Fruit fly (Drosophila melanogaster) whole organism, embryonic: Measurements from ENCODE around the gene wapl.

Experiments
- CG10147 ChIP-seq: fragments of 200-800 bp; sonication (Bioruptor generic); optimal IDR thresholded peaks from 2 replicates; lab custom pipeline; 2019; ENCODE audit warnings: missing biosample characterization, mild to moderate bottlenecking, missing genetic modification characterization, moderate library complexity
- CG10209 ChIP-seq: fragments of 200-800 bp; sonication (Bioruptor generic); optimal IDR thresholded peaks from 3 replicates; lab custom pipeline; 2017; ENCODE audit warnings: missing biosample characterization, mild to moderate bottlenecking, missing genetic modification characterization, missing genetic modification reagents
- CG10543 ChIP-seq: fragments of 200-800 bp; sonication (Bioruptor generic); optimal IDR thresholded peaks from 3 replicates; lab custom pipeline; 2017; ENCODE audit warnings: missing biosample characterization, mild to moderate bottlenecking, missing genetic modification characterization, moderate library complexity
- CG11695 ChIP-seq: fragments of 200-800 bp; sonication (Bioruptor generic); IDR thresholded peaks from 3 replicates; pipeline ENCODE4 v1.3.6; 2022; ENCODE audit warnings: missing biosample characterization, missing genetic modification characterization
- CG13624 ChIP-seq: fragments of 200-800 bp; sonication (Bioruptor generic); optimal IDR thresholded peaks from 2 replicates; lab custom pipeline; 2016; ENCODE audit warnings: missing biosample characterization, missing genetic modification characterization
- CG15696 ChIP-seq: fragments of 200-800 bp; sonication (Bioruptor generic); optimal IDR thresholded peaks from 2 replicates; lab custom pipeline; 2019; ENCODE audit warnings: missing biosample characterization, mild to moderate bottlenecking, missing genetic modification characterization, moderate library complexity
- CG16779 ChIP-seq: fragments of 200-800 bp; sonication (Bioruptor generic); IDR thresholded peaks from 2 replicates; pipeline ENCODE4 v1.3.6; 2022; ENCODE audit warnings: missing biosample characterization, missing genetic modification characterization
- CG17361 ChIP-seq: fragments of 200-800 bp; sonication (Bioruptor generic); IDR thresholded peaks from 3 replicates; pipeline ENCODE4 v1.3.6; 2022; ENCODE audit warnings: missing biosample characterization, missing genetic modification characterization
- CG18599 ChIP-seq: fragments of 200-800 bp; sonication (Bioruptor generic); optimal IDR thresholded peaks from 3 replicates; lab custom pipeline; 2017; ENCODE audit warnings: missing biosample characterization, missing genetic modification characterization, mild to moderate bottlenecking, moderate library complexity, missing genetic modification reagents
- CG2116 ChIP-seq: fragments of 200-800 bp; sonication (Bioruptor generic); optimal IDR thresholded peaks from 3 replicates; lab custom pipeline; 2018; ENCODE audit warnings: missing biosample characterization, mild to moderate bottlenecking, missing genetic modification characterization
- CG34224 ChIP-seq: fragments of 200-800 bp; sonication (Bioruptor generic); IDR thresholded peaks from 3 replicates; pipeline ENCODE4 v1.3.6; 2022; ENCODE audit warnings: missing biosample characterization, missing genetic modification characterization; ENCODE audit not compliant: partially characterized antibody
- CG4617 ChIP-seq: fragments of 200-800 bp; sonication (Bioruptor generic); optimal IDR thresholded peaks from 3 replicates; lab custom pipeline; 2016; ENCODE audit warnings: missing biosample characterization, missing genetic modification characterization, borderline replicate concordance
- CG6765 ChIP-seq: fragments of 200-800 bp; sonication (Bioruptor generic); optimal IDR thresholded peaks from 3 replicates; lab custom pipeline; 2017; ENCODE audit warnings: missing biosample characterization, mild to moderate bottlenecking, missing genetic modification characterization
- CG7745 ChIP-seq: fragments of 200-800 bp; sonication (Bioruptor generic); optimal IDR thresholded peaks from 2 replicates; lab custom pipeline; 2018; ENCODE audit warnings: missing biosample characterization, mild to moderate bottlenecking, missing genetic modification characterization, moderate library complexity
- CG8388 ChIP-seq: fragments of 200-800 bp; sonication (Bioruptor generic); optimal IDR thresholded peaks from 2 replicates; lab custom pipeline; 2019; ENCODE audit warnings: missing biosample characterization, mild to moderate bottlenecking, missing genetic modification characterization, moderate library complexity
- CG8924 ChIP-seq: fragments of 200-800 bp; optimal IDR thresholded peaks from 3 replicates; lab custom pipeline; 2019; ENCODE audit warnings: missing biosample characterization, mild to moderate bottlenecking, missing genetic modification characterization, moderate library complexity
- Dek ChIP-seq: fragments of 200-800 bp; sonication (Bioruptor generic); optimal IDR thresholded peaks from 3 replicates; lab custom pipeline; 2019; ENCODE audit warnings: missing biosample characterization, mild to moderate bottlenecking, missing genetic modification characterization, moderate library complexity
- Drgx ChIP-seq: fragments of 200-800 bp; sonication (Bioruptor generic); IDR thresholded peaks from 2 replicates; pipeline ENCODE4 v1.3.6; 2022; ENCODE audit warnings: missing biosample characterization, missing genetic modification characterization
- Eip74EF ChIP-seq, 2 experiments: fragments of 200-800 bp in 1 of 2; fragments of >200 bp in 1 of 2; sonication (Bioruptor generic) in 1 of 2; optimal IDR thresholded peaks; 2 replicates each; lab custom pipeline; 2017 to 2019; ENCODE audit warnings: missing biosample characterization in 2 of 2, missing genetic modification characterization in 2 of 2, mild to moderate bottlenecking in 1 of 2, moderate library complexity in 1 of 2
- HHEX ChIP-seq: fragments of 200-800 bp; sonication (Bioruptor generic); optimal IDR thresholded peaks from 3 replicates; lab custom pipeline; 2017; ENCODE audit warnings: missing biosample characterization, mild to moderate bottlenecking, missing genetic modification characterization, missing genetic modification reagents
- Hr3 ChIP-seq: fragments of 200-800 bp; sonication (Bioruptor generic); optimal IDR thresholded peaks from 3 replicates; lab custom pipeline; 2016; ENCODE audit warnings: missing biosample characterization, missing genetic modification characterization
- Hsf ChIP-seq: fragments of 200-800 bp; sonication (Bioruptor generic); optimal IDR thresholded peaks from 3 replicates; lab custom pipeline; 2016; ENCODE audit warnings: missing biosample characterization, missing genetic modification characterization
- MBD-R2 ChIP-seq: fragments of 200-800 bp; sonication (Bioruptor generic); IDR thresholded peaks from 2 replicates; pipeline ENCODE4 v1.3.6; 2022; ENCODE audit warnings: missing biosample characterization, missing genetic modification characterization
- MESR4 ChIP-seq: fragments of 200-800 bp; sonication (Bioruptor generic); optimal IDR thresholded peaks from 2 replicates; lab custom pipeline; 2018; ENCODE audit warnings: missing biosample characterization, mild to moderate bottlenecking, missing genetic modification characterization, moderate library complexity
- NK7.1 ChIP-seq: fragments of 200-800 bp; sonication (Bioruptor generic); optimal IDR thresholded peaks from 3 replicates; lab custom pipeline; 2016; ENCODE audit warnings: missing biosample characterization, missing genetic modification characterization
- Nf-YB ChIP-seq: fragments of 200-800 bp; sonication (Bioruptor generic); optimal IDR thresholded peaks from 3 replicates; lab custom pipeline; 2019; ENCODE audit warnings: missing biosample characterization, mild to moderate bottlenecking, missing genetic modification characterization, moderate library complexity
- Pdp1 ChIP-seq, 2 experiments: fragments of 200-800 bp; sonication (Bioruptor generic); optimal IDR thresholded peaks; 3 replicates each; lab custom pipeline; 2016; ENCODE audit warnings: missing biosample characterization in 2 of 2, missing genetic modification characterization in 2 of 2, mild to moderate bottlenecking in 1 of 2, moderate library complexity in 1 of 2
- Rfx ChIP-seq: fragments of 200-800 bp; sonication (Bioruptor generic); IDR thresholded peaks from 2 replicates; pipeline ENCODE4 v1.3.6; 2022; ENCODE audit warnings: missing biosample characterization, missing genetic modification characterization
- Sox102F ChIP-seq: fragments of 200-800 bp; sonication (Bioruptor generic); optimal IDR thresholded peaks from 2 replicates; lab custom pipeline; 2018; ENCODE audit warnings: missing biosample characterization, mild to moderate bottlenecking, missing genetic modification characterization, moderate library complexity
- az2 ChIP-seq: fragments of 200-800 bp; sonication (Bioruptor generic); optimal IDR thresholded peaks from 3 replicates; lab custom pipeline; 2016; ENCODE audit warnings: missing biosample characterization, missing genetic modification characterization
- dmrt99B ChIP-seq: fragments of 200-800 bp; sonication (Bioruptor generic); optimal IDR thresholded peaks from 2 replicates; lab custom pipeline; 2018; ENCODE audit warnings: missing biosample characterization, mild to moderate bottlenecking, missing genetic modification characterization, moderate library complexity
- ems ChIP-seq: fragments of 200-800 bp; sonication (Bioruptor generic); optimal IDR thresholded peaks from 3 replicates; lab custom pipeline; 2016; ENCODE audit warnings: missing biosample characterization, missing genetic modification characterization
- fd64A ChIP-seq: fragments of 200-800 bp; sonication (Bioruptor generic); optimal IDR thresholded peaks from 3 replicates; lab custom pipeline; 2018; ENCODE audit warnings: missing biosample characterization, mild to moderate bottlenecking, missing genetic modification characterization
- fd96Cb ChIP-seq: fragments of 200-800 bp; sonication (Bioruptor generic); optimal IDR thresholded peaks from 2 replicates; lab custom pipeline; 2018; ENCODE audit warnings: missing biosample characterization, mild to moderate bottlenecking, missing genetic modification characterization, moderate library complexity
- gce ChIP-seq: fragments of 200-800 bp; sonication (Bioruptor generic); IDR thresholded peaks from 3 replicates; pipeline ENCODE4 v1.3.6; 2022; ENCODE audit warnings: missing biosample characterization, missing genetic modification characterization
- hth ChIP-seq: fragments of >200 bp; optimal IDR thresholded peaks from 2 replicates; lab custom pipeline; 2017; ENCODE audit warnings: inconsistent platforms
- ken ChIP-seq: fragments of 200-800 bp; sonication (Bioruptor generic); IDR thresholded peaks from 3 replicates; pipeline ENCODE4 v1.3.6; 2022; ENCODE audit warnings: missing biosample characterization, missing genetic modification characterization
- lab ChIP-seq: fragments of 200-800 bp; sonication (Bioruptor generic); optimal IDR thresholded peaks from 3 replicates; lab custom pipeline; 2017; ENCODE audit warnings: missing biosample characterization, missing genetic modification characterization, mild to moderate bottlenecking, moderate library complexity, missing genetic modification reagents
- mam ChIP-seq: fragments of 200-800 bp; sonication (Bioruptor generic); optimal IDR thresholded peaks from 3 replicates; lab custom pipeline; 2016; ENCODE audit warnings: missing biosample characterization, missing genetic modification characterization
- mirr ChIP-seq: fragments of 200-800 bp; sonication (Bioruptor generic); optimal IDR thresholded peaks from 3 replicates; lab custom pipeline; 2018; ENCODE audit warnings: missing biosample characterization, mild to moderate bottlenecking, missing genetic modification characterization
- pb ChIP-seq: fragments of 200-800 bp; sonication (Bioruptor generic); optimal IDR thresholded peaks from 3 replicates; lab custom pipeline; 2016; ENCODE audit warnings: missing biosample characterization, missing genetic modification characterization
- sd ChIP-seq: fragments of 200-800 bp; sonication (Bioruptor generic); optimal IDR thresholded peaks from 3 replicates; lab custom pipeline; 2018; ENCODE audit warnings: missing biosample characterization, mild to moderate bottlenecking, missing genetic modification characterization, moderate library complexity
- ssp ChIP-seq: fragments of 200-800 bp; sonication (Bioruptor generic); IDR thresholded peaks from 2 replicates; pipeline ENCODE4 v1.3.6; 2022; ENCODE audit warnings: missing biosample characterization, missing genetic modification characterization
- stwl ChIP-seq: fragments of 200-800 bp; sonication (Bioruptor generic); optimal IDR thresholded peaks from 3 replicates; lab custom pipeline; 2018; ENCODE audit warnings: missing biosample characterization, mild to moderate bottlenecking, missing genetic modification characterization, moderate library complexity
- sug ChIP-seq: fragments of 200-800 bp; optimal IDR thresholded peaks from 2 replicates; lab custom pipeline; 2019; ENCODE audit warnings: missing biosample characterization, mild to moderate bottlenecking, missing genetic modification characterization, moderate library complexity
- tap ChIP-seq: fragments of 200-800 bp; optimal IDR thresholded peaks from 3 replicates; lab custom pipeline; 2019; ENCODE audit warnings: missing biosample characterization, mild to moderate bottlenecking, missing genetic modification characterization, moderate library complexity

Gene wapl

DNA sequence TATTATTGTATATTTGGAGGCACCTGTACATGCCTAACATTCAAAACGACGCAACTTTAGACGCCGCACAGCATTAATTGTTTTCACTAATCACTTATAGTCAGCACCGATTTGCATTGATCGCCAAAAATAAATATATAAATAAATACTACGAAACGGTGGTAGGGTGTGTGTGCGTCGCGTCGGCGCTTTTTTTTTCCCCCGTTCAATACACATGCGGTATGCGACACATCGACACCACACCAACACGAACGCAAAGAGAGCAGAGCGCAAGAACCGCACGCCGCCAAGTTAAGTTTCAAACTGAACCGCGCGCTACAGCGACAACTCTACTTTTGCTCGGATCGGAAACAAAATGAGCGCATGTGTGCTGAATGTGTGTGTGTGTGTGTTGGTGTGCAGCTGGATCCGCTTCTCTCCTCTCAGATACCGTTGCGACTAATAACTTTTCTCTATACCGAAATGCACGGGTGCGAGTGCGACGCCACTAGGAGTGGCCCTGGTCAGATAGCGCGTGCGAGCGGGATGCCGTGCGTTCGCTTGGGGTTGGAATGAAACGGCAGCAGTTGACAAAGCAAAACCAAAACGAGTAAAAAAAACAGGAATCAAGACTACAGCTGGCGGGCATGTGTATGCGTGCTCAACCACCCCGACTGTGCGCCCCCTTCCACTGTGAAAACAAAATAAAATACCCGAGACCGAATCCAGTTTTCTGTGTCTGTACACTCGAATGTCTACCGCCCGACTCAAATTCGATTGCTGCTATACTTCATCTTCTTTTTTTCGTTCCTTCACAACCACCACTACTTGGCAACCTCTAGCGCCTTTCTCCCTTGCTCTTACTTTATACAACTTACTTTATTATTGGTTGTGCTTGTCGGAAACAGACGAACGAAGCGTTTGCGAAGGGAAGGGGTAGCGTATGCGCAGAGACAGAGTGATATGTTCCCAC, 35.5 kb downstream of the wapl start, which contains the start of gene ph-d (continued):
- TF ChIP-seq mirr (GFP tag; lab: Kevin White, UChicago) (peak; percentile 76), Eip74EF (GFP tag; optimal IDR thresholded peaks at IDR 0.05; lab: Kevin White, UChicago) (no peak), az2 (GFP tag; lab: Kevin White, UChicago) (peak; percentile 40), CG10543 (GFP tag; lab: Kevin White, UChicago) (peak; percentile 89), Sox102F (peak; percentile 61), CG2116 (GFP tag; lab: Kevin White, UChicago) (peak; percentile 47), hth (lab: Kevin White, UChicago) (no peak), Drgx (GFP tag; lab: Robert Waterston, UW) (peak; percentile 91), CG4617 (no peak), CG6765 (GFP tag; lab: Kevin White, UChicago) (no peak), MESR4 (GFP tag; lab: Kevin White, UChicago) (peak; percentile 7), Hsf (peak; percentile 29), CG7745 (tag; lab: Kevin White, UChicago) (no peak), fd96Cb (tag; lab: Kevin White, UChicago) (peak; percentile 50), ssp (GFP tag; lab: Robert Waterston, UW) (peak; percentile 24; the same call in 1 of the 2 replicates), Nf-YB (GFP tag; lab: Kevin White, UChicago) (peak; percentile 95), CG15696 (tag; lab: Kevin White, UChicago) (peak; percentile 20), CG11695 (GFP tag; lab: Robert Waterston, UW) (peak; percentile 36; the same call in 1 of the 3 replicates), Dek (tag; lab: Kevin White, UChicago) (peak; percentile 29), fd64A (no peak), CG13624 (GFP tag; lab: Kevin White, UChicago) (no peak), MBD-R2 (peak; percentile 18; the same call in 1 of the 2 replicates), HHEX (GFP tag; lab: Kevin White, UChicago) (peak; percentile 63), Rfx (GFP tag; lab: Robert Waterston, UW) (peak; percentile 48), CG8388 (GFP tag; lab: Kevin White, UChicago) (no peak), lab (peak; percentile 47), tap (tag; lab: Kevin White, UChicago) (peak; percentile 18), CG18599 (GFP tag; lab: Kevin White, UChicago) (peak; percentile 58), mam (GFP tag; lab: Kevin White, UChicago) (no peak), sug (peak; percentile 56), NK7.1 (GFP tag; lab: Kevin White, UChicago) (peak; percentile 3), sd (tag; lab: Kevin White, UChicago) (peak; percentile 82), Pdp1 (GFP tag; optimal IDR thresholded peaks at IDR 0.05; lab: Kevin White, UChicago) (peak in 1 of 2 experiments; percentile 27), CG34224 (GFP tag; lab: Robert Waterston, UW) (peak; percentile 23; the same call in 2 of the 3 replicates), CG16779 (GFP tag; lab: Robert Waterston, UW) (no peak), stwl (tag; lab: Kevin White, UChicago) (no peak), CG17361 (peak; percentile 59; the same call in 2 of the 3 replicates), CG8924 (tag; lab: Kevin White, UChicago) (peak; percentile 59), dmrt99B (tag; lab: Kevin White, UChicago) (peak; percentile 63), pb (GFP tag; lab: Kevin White, UChicago) (peak; percentile 13), ems (no peak), Hr3 (GFP tag; lab: Kevin White, UChicago) (no peak), ken (GFP tag; lab: Robert Waterston, UW) (0 out of 3 replicates have a peak, but pooled peaks have one; percentile 7), CG10209 (GFP tag; lab: Kevin White, UChicago) (peak; percentile 55), gce (GFP tag; lab: Robert Waterston, UW) (0 out of 3 replicates have a peak, but pooled peaks have one; percentile 67), CG10147 (GFP tag; lab: Kevin White, UChicago) (no peak)
